Fruit fly (Drosophila melanogaster) whole organism, embryonic: ENCODE results near the gene CG3546.

Experiments
- CG12155 ChIP-seq: fragments of 200-800 bp; sonication (Bioruptor generic); optimal IDR thresholded peaks from 3 replicates; lab custom pipeline; 2016; ENCODE audit warnings: missing biosample characterization, missing genetic modification characterization
- CG13287 ChIP-seq: fragments of 200-800 bp; sonication (Bioruptor generic); IDR thresholded peaks from 2 replicates; pipeline ENCODE4 v1.3.6; 2022; ENCODE audit warnings: missing biosample characterization, missing genetic modification characterization; ENCODE audit not compliant: partially characterized antibody
- CG17361 ChIP-seq: fragments of 200-800 bp; sonication (Bioruptor generic); IDR thresholded peaks from 3 replicates; pipeline ENCODE4 v1.3.6; 2022; ENCODE audit warnings: missing biosample characterization, missing genetic modification characterization
- CG4404 ChIP-seq: fragments of 200-800 bp; sonication (Bioruptor generic); IDR thresholded peaks from 2 replicates; pipeline ENCODE4 v1.3.6; 2022; ENCODE audit warnings: missing biosample characterization, missing genetic modification characterization
- CG5953 ChIP-seq: fragments of 200-800 bp; sonication (Bioruptor generic); IDR thresholded peaks from 2 replicates; pipeline ENCODE4 v1.3.6; 2022; ENCODE audit warnings: missing biosample characterization, missing genetic modification characterization
- CG7786 ChIP-seq: fragments of 200-800 bp; sonication (Bioruptor generic); optimal IDR thresholded peaks from 2 replicates; lab custom pipeline; 2016; ENCODE audit warnings: missing biosample characterization, missing genetic modification characterization
- ems ChIP-seq: fragments of 200-800 bp; sonication (Bioruptor generic); optimal IDR thresholded peaks from 3 replicates; lab custom pipeline; 2016; ENCODE audit warnings: missing biosample characterization, missing genetic modification characterization
- fd3F ChIP-seq: fragments of 200-800 bp; sonication (Bioruptor generic); optimal IDR thresholded peaks from 2 replicates; lab custom pipeline; 2018; ENCODE audit warnings: missing biosample characterization, mild to moderate bottlenecking, missing genetic modification characterization, moderate library complexity
- ken ChIP-seq: fragments of 200-800 bp; sonication (Bioruptor generic); IDR thresholded peaks from 3 replicates; pipeline ENCODE4 v1.3.6; 2022; ENCODE audit warnings: missing biosample characterization, missing genetic modification characterization
- mam ChIP-seq: fragments of 200-800 bp; sonication (Bioruptor generic); optimal IDR thresholded peaks from 3 replicates; lab custom pipeline; 2016; ENCODE audit warnings: missing biosample characterization, missing genetic modification characterization
- onecut ChIP-seq: fragments of 200-800 bp; sonication (Bioruptor generic); IDR thresholded peaks from 2 replicates; pipeline ENCODE4 v1.3.6; 2022; ENCODE audit warnings: missing biosample characterization, missing genetic modification characterization
- sc ChIP-seq, 3 experiments: fragments of >200 bp in 2 of 3; fragments of 200-800 bp in 1 of 3; sonication (Bioruptor generic) in 1 of 3; optimal IDR thresholded peaks; 2 replicates in 2 of 3; 3 replicates in 1 of 3; lab custom pipeline; 2017; ENCODE audit warnings: mild to moderate bottlenecking in 1 of 3, missing biosample characterization in 1 of 3, missing genetic modification characterization in 1 of 3, missing genetic modification reagents in 1 of 3
- shn ChIP-seq: fragments of 200-800 bp; sonication (Bioruptor generic); optimal IDR thresholded peaks from 3 replicates; lab custom pipeline; 2016; ENCODE audit warnings: missing biosample characterization, missing genetic modification characterization

- TF ChIP-seq CG17361 (GFP tag; lab: Robert Waterston, UW) (no peak), CG4404 (GFP tag; lab: Robert Waterston, UW) (no peak), sc (optimal IDR thresholded peaks at IDR 0.05; lab: Kevin White, UChicago) (no peak), sc (GFP tag; optimal IDR thresholded peaks at IDR 0.05; lab: Kevin White, UChicago) (no peak), shn (GFP tag; lab: Kevin White, UChicago) (no peak), CG12155 (no peak), ems (GFP tag; lab: Kevin White, UChicago) (no peak), fd3F (GFP tag; lab: Kevin White, UChicago) (no peak), onecut (GFP tag; lab: Robert Waterston, UW) (no peak), ken (no peak), mam (GFP tag; lab: Kevin White, UChicago) (no peak), CG7786 (GFP tag; lab: Kevin White, UChicago) (no peak), CG5953 (GFP tag; lab: Robert Waterston, UW) (no peak), CG13287 (no peak)
Observed at dm6 chrX:4571829-4572228, 14.0 kb downstream of the CG3546 start, which contains the start of gene CG12684.
